Fruit fly (Drosophila melanogaster) S2 (cell line): Measurements from ENCODE around the gene mEFG1.

Experiments used
- CG8478 ChIP-seq: fragments of >200 bp; optimal IDR thresholded peaks from 2 replicates; lab custom pipeline; 2018
- CTCF ChIP-seq, 2 experiments: fragments of >200 bp; optimal IDR thresholded peaks; 2 replicates each; lab custom pipeline; 2018

The mEFG1 gene

dm6 chr2L:7249293-7249819 is 26.5 kb upstream of the mEFG1 start, which contains the start of gene Ndae1:
TSS of gene Ndae1 (minus strand) at chr2L:7249343.
- TF ChIP-seq CTCF (optimal IDR thresholded peaks at IDR 0.05; lab: Kevin White, UChicago) (no peak), CG8478 (lab: Kevin White, UChicago) (no peak)

DNA sequence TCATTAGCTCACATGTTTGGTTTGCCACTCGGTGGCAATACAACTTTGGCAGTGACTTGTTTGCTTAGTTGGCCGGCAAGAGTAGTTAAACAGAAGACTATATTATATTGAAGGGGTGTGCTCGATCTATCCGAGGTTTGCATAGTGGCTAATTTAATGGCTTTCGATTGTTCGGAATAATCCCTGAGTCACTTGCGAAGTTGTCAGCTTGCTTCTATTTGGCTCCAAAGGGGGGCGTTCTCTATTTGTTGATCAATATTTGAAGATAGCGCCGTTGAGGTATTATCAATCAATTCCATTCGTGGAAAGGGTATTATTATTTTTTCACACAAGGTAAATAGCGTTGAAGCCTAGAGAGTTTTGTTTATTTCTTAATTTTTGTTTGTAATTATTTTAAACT is 25.2 kb upstream of the mEFG1 start:
- no peak for TF ChIP-seq CG8478 (lab: Kevin White, UChicago)
- no peak for TF ChIP-seq CTCF (optimal IDR thresholded peaks at IDR 0.05; lab: Kevin White, UChicago)

- TF ChIP-seq CG8478 (lab: Kevin White, UChicago) (no peak), CTCF (optimal IDR thresholded peaks at IDR 0.05; lab: Kevin White, UChicago) (no peak)
Measured at dm6 chr2L:7242240-7242793, 19.4 kb upstream of the mEFG1 start.

DNA sequence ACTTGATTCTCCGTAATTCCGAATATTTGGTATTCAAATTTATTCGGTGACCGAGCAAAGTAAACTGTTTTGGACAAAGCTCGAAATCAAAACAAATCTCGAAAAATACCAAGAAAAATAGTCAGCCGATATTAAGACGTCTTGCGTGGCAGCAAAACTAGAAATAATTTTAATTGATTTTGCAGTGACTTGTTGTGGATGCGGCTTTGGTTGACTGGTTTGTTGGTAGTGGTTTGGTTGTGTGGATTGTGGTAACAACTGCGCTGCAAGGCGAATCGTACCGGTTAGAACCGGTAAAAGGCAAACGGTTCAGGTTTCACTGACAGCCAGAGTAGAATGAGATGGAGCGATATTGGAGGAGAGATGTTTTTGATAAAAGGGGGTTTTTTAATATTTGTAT is 18.6 kb upstream of the mEFG1 start:
- TF ChIP-seq CTCF (optimal IDR thresholded peaks at IDR 0.05; lab: Kevin White, UChicago) (no peak), CG8478 (lab: Kevin White, UChicago) (no peak)

DNA sequence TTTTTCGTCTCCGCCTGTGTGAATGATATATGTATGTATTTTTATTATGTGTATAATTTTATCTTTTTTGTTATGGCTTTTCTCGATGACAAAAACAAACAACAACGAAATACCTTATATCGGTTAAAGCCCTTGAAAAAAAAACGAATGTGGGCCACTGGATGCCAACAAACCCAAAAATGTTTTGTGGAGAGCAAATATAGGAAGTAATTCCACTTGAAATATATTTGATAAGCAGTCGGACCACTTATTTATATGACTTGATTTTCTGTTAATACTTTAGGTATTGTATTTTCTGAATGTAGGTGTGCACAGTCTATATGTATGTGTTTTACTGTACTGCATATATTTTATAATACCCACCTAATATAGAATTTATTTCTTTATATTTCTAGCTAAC is 18.1 kb upstream of the mEFG1 start:
- TF ChIP-seq CG8478 (lab: Kevin White, UChicago) (no peak), CTCF (optimal IDR thresholded peaks at IDR 0.05; lab: Kevin White, UChicago) (no peak)

DNA sequence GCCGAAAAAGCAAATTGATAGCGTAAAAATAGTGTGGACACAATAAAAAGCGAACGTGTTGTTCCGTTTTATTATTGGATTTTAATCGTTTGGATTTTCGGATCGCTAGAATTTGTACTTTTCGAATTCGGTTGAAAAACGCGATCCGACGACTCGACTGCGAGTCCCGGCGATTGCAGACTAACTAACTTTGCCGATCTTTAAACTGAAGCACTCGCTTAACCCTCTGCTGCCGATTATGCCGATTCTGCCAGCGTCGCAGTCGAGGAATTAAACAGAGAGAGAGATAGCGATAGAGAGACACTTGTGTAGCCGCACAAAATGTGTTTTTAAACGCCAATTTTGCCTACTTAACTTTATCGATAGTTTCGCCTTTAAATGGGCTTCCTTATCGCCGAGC is 17.4 kb upstream of the mEFG1 start:
- TF ChIP-seq CTCF (optimal IDR thresholded peaks at IDR 0.05; lab: Kevin White, UChicago) (no peak), CG8478 (lab: Kevin White, UChicago) (no peak)

DNA sequence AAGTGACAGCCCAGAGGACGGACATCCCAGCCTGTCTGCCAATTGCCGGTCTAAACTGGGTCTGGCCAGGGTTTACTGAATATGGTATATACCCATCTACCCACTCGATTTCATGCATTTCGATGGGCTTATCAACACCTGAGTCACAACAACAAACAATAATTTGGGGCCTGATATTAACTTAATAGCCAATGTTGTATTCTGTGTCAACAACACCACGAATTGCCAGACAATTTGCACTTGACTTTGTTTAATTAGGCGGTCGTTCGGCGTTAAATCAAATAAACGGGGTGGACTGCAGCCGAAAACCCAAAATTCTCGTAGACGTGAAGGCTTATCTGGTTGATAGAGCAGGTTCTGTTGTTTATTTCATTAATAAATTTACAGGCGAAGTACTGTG is 16.4 kb upstream of the mEFG1 start:
- no peak for TF ChIP-seq CG8478 (lab: Kevin White, UChicago)
- TF ChIP-seq CTCF (optimal IDR thresholded peaks at IDR 0.05; lab: Kevin White, UChicago) = no peak

DNA sequence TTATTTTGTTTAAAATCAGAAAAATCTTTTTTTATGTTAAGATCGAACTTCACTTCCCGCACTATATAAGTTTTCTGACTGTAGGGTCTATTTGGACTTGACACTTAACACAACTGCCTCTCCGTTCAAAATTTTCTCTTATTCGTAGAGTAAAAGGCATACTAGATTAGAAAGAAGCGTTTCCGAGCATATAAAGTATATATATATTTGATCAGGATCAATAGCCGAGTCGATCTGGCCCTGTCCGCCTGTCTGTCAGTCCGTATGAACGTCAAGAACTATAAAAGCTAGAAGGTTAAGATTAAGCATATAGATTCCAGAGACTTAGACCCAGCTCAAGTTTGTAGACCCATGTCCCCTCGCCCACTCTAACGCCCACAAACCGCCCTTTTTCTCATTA is 9.8 kb upstream of the mEFG1 start, which contains the start of gene CG43800:
CG43800 (minus strand) TSS at position 101 of the 400 bp plus-strand sequence.
- TF ChIP-seq CTCF (optimal IDR thresholded peaks at IDR 0.05; lab: Kevin White, UChicago) = no peak
- no peak for TF ChIP-seq CG8478 (lab: Kevin White, UChicago)

- TF ChIP-seq CTCF (optimal IDR thresholded peaks at IDR 0.05; lab: Kevin White, UChicago) = no peak
- no peak for TF ChIP-seq CG8478 (lab: Kevin White, UChicago)
Measured at dm6 chr2L:7227434-7227833, 4.6 kb upstream of the mEFG1 start, which contains the start of gene CG43799. TSS of gene CG43799 (plus strand) at chr2L:7227734.

- TF ChIP-seq CG8478 (lab: Kevin White, UChicago) (no peak), CTCF (optimal IDR thresholded peaks at IDR 0.05; lab: Kevin White, UChicago) (no peak)
Measured at dm6 chr2L:7226587-7226986, 3.7 kb upstream of the mEFG1 start.

DNA sequence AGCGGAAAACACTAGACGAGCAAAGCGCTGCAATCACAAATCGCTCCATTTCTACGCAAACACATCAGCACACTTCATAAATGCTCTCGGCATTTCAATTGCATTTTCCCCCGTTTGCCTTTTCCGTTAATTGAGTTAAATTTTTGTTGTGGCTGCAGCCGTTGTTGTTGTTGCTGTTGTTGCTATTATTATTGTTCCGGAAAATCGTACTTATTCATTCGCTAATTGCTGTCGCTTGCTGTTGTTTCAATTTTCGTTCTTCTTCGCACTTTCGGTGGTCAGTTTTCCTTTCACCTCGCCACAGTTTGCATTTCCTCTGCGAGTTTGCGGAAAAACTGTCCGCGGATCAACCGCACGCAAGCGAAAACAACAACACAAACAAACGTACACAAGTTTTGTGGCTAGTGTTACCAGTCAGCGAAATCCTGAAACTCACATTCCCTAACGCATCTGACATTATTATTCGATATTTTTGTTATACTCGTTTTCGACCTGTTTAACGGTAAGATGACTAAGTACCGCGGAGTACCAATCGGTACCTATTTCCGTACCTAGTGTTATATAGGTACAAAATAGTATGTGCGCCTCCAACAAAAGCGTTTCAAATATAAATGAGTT is 3.1 kb downstream of the mEFG1 start, which contains the start of gene CG13784:
CG13784 (minus strand) TSS at position 384 of the 618 bp plus-strand sequence.
- TF ChIP-seq CG8478 (lab: Kevin White, UChicago) = no peak
- TF ChIP-seq CTCF (optimal IDR thresholded peaks at IDR 0.05; lab: Kevin White, UChicago) = peak; percentile 30 to 46

DNA sequence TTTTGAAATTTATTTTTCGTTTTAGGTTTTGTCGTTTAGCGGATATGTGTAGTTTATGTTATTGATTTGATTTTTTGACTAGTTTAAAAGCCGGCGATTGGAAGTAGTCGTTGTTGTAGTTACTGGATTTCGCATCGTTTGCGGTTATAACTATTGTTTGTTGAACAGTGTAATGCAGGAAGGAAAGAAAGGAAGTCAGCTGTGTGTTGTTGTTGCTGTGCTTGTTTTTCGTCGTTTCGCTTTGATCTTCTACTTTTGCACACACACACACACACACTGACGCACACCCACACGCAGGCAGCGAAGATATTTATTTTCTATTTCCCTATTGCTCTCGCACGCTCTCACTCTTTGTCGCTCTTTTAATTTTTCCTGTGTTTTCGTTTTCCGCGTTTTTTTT is 3.7 kb downstream of the mEFG1 start:
- TF ChIP-seq CTCF (optimal IDR thresholded peaks at IDR 0.05; lab: Kevin White, UChicago) (no peak), CG8478 (lab: Kevin White, UChicago) (no peak)

DNA sequence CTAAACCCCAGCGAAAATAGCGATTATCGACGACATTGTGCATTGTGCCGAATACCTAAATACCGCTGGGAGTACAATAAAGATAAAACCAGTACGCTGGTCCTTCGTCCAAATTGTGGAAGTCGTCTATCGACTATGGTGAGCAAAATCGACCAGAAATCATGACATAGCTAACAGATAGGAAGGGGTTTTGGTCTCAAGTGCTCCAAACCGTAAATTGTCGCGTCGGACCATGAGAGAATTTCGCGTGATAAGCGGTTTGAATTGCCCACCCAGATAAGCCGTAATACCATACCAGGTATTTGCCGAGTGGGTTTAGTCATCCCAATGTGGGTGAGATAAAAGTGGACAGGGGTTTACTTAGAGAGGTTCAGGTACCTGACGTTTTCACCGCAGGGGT is 5.0 kb downstream of the mEFG1 start:
- TF ChIP-seq CG8478 (lab: Kevin White, UChicago) = no peak
- TF ChIP-seq CTCF (optimal IDR thresholded peaks at IDR 0.05; lab: Kevin White, UChicago) = no peak

DNA sequence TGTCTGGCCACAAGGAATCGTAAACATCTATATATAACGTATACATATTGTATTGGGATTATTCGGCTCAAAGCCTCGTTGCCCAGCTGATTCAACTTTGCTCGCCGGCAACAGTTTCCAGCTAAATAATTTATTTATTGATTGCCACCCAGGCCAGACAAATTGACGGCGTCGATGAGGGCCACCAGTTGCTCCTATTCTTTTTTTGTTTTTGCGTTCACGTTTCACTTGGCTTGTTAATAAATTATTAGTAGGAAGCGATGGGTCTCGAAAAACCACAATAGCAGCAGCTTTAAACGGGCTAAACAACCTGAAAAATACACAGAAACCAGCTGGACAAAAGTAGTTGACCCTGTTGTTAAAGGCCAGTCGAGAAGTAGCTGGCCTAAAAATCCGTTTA is 5.8 kb downstream of the mEFG1 start:
- TF ChIP-seq CTCF (optimal IDR thresholded peaks at IDR 0.05; lab: Kevin White, UChicago) = no peak
- no peak for TF ChIP-seq CG8478 (lab: Kevin White, UChicago)

DNA sequence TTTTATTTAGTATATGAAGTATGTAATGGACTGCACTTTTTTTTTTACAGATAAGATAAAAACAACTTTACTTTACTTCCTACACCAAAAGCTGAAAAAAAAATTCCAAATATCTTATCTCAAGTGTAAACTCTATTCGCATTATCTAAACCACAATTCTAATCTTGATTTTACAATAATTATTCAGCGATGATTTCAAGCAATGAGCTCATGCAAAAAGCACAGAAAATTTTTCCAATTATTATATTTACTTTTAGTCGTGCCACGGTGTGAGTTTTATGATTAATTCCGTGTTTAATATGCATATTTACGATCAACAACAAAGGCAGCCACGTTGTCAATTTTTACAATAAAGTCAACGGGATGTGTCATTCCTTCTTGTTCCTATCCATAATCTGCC is 6.6 kb downstream of the mEFG1 start:
- TF ChIP-seq CG8478 (lab: Kevin White, UChicago) (no peak), CTCF (optimal IDR thresholded peaks at IDR 0.05; lab: Kevin White, UChicago) (no peak)
